Fruit fly (Drosophila melanogaster) whole organism, prepupa: Measurements from ENCODE around the gene CG17109.

Experiments
- CG6854 ChIP-seq: fragments of 200-800 bp; sonication (Bioruptor generic); optimal IDR thresholded peaks from 2 replicates; lab custom pipeline; 2017; ENCODE audit warnings: missing biosample characterization, mild to moderate bottlenecking, missing genetic modification characterization
- CG8119 ChIP-seq: fragments of 200-800 bp; sonication (Bioruptor generic); IDR thresholded peaks from 3 replicates; pipeline ENCODE4 v1.3.6; 2022; ENCODE audit warnings: missing biosample characterization, missing genetic modification characterization
- Ets21C ChIP-seq: fragments of 200-800 bp; sonication (Bioruptor generic); optimal IDR thresholded peaks from 3 replicates; lab custom pipeline; 2016; ENCODE audit warnings: missing biosample characterization, missing genetic modification characterization
- Gug ChIP-seq: fragments of 200-800 bp; sonication (Bioruptor generic); IDR thresholded peaks from 2 replicates; pipeline ENCODE4 v1.3.6; 2022; ENCODE audit warnings: missing biosample characterization, missing genetic modification characterization
- dsx ChIP-seq: fragments of 200-800 bp; optimal IDR thresholded peaks from 3 replicates; lab custom pipeline; 2019; ENCODE audit warnings: missing biosample characterization, mild to moderate bottlenecking, missing genetic modification characterization, moderate library complexity; ENCODE audit not compliant: poor library complexity, severe bottlenecking
- eg ChIP-seq: fragments of 200-800 bp; sonication (Bioruptor generic); IDR thresholded peaks from 3 replicates; pipeline ENCODE4 v1.3.6; 2022; ENCODE audit warnings: missing biosample characterization, missing genetic modification characterization
- esn ChIP-seq: fragments of 200-800 bp; sonication (Bioruptor generic); optimal IDR thresholded peaks from 2 replicates; lab custom pipeline; 2016; ENCODE audit warnings: missing biosample characterization, mild to moderate bottlenecking, missing genetic modification characterization, moderate library complexity
- fd59A ChIP-seq: fragments of 200-800 bp; sonication (Bioruptor generic); optimal IDR thresholded peaks from 2 replicates; lab custom pipeline; 2017; ENCODE audit warnings: missing biosample characterization, mild to moderate bottlenecking, missing genetic modification characterization, missing genetic modification reagents

- TF ChIP-seq CG6854 (GFP tag; lab: Kevin White, UChicago) (no peak), Gug (GFP tag; lab: Robert Waterston, UW) (no peak), Ets21C (no peak), dsx (no peak), eg (no peak), esn (GFP tag; lab: Kevin White, UChicago) (no peak), CG8119 (no peak), fd59A (no peak)
Measured at dm6 chr3R:23133301-23133828, 37.9 kb downstream of the CG17109 start.
